Worm (Caenorhabditis elegans): ENCODE results near the gene C50E10.1.

The C50E10.1 gene

ce11 chrII:12339152-12339551, 36.9 kb upstream of the C50E10.1 start (continued):
- TF ChIP-seq aha-1 (tag; optimal IDR thresholded peaks at IDR 0.05) (no peak), tbx-2 (tag; optimal IDR thresholded peaks at IDR 0.05) (peak; percentile 75), hlh-4 (tag; optimal IDR thresholded peaks at IDR 0.05) (no peak), ztf-4 (tag; optimal IDR thresholded peaks at IDR 0.05) (no peak), lin-39 (tag; optimal IDR thresholded peaks at IDR 0.05) (peak; percentile 17), snu-23 (GFP tag; optimal IDR thresholded peaks at IDR 0.05) (peak; percentile 85), skn-1 (tag; optimal IDR thresholded peaks at IDR 0.05) (peak; percentile 79), fkh-10 (GFP tag; optimal IDR thresholded peaks at IDR 0.05) (peak; percentile 23), nhr-20 (tag; optimal IDR thresholded peaks at IDR 0.05) (peak; percentile 74), nhr-47 (tag; optimal IDR thresholded peaks at IDR 0.05) (peak; percentile 74), ceh-82 (tag; optimal IDR thresholded peaks at IDR 0.05) (peak; percentile 14 to 80 (median 47)), nhr-19 (GFP tag; conservative IDR thresholded peaks at IDR 0.05) (peak; percentile 62), C16A3.4 (tag; optimal IDR thresholded peaks at IDR 0.05) (peak; percentile 71), hlh-17 (GFP tag; optimal IDR thresholded peaks at IDR 0.05; ENCODE audit: borderline replicate concordance) (no peak), mdl-1 (tag; optimal IDR thresholded peaks at IDR 0.05) (peak in 1 of 2 experiments; percentile 76), nhr-76 (tag; optimal IDR thresholded peaks at IDR 0.05) (no peak), snpc-4 (tag; optimal IDR thresholded peaks at IDR 0.05) (peak; percentile 25), nhr-84 (tag; optimal IDR thresholded peaks at IDR 0.05) (no peak), sptf-1 (tag; optimal IDR thresholded peaks at IDR 0.05) (no peak), pag-3 (tag; optimal IDR thresholded peaks at IDR 0.05; ENCODE audit: borderline replicate concordance, insufficient read depth) (no peak), lin-13 (GFP tag; optimal IDR thresholded peaks at IDR 0.05) (peak; percentile 64), mab-9 (GFP tag; IDR thresholded peaks at IDR 0.05) (no peak), ces-1 (GFP tag; optimal IDR thresholded peaks at IDR 0.05) (no peak), ceh-63 (GFP tag; optimal IDR thresholded peaks at IDR 0.05) (no peak), efl-3 (GFP tag; optimal IDR thresholded peaks at IDR 0.05) (no peak), nhr-11 (tag; optimal IDR thresholded peaks at IDR 0.05) (no peak), C04F5.9 (tag; optimal IDR thresholded peaks at IDR 0.05) (peak; percentile 23), ceh-90 (tag; optimal IDR thresholded peaks at IDR 0.05) (no peak), egl-27 (tag; optimal IDR thresholded peaks at IDR 0.05) (no peak), dpl-1 (GFP tag; optimal IDR thresholded peaks at IDR 0.05) (peak; percentile 64 to 73 (median 68)), lin-15B (tag; optimal IDR thresholded peaks at IDR 0.05) (peak; percentile 12), ztf-11 (tag; optimal IDR thresholded peaks at IDR 0.05) (peak in 1 of 2 experiments; percentile 25), jun-1 (tag; optimal IDR thresholded peaks at IDR 0.05) (peak; percentile 30), vab-15 (tag; optimal IDR thresholded peaks at IDR 0.05) (no peak), fkh-4 (tag; optimal IDR thresholded peaks at IDR 0.05; ENCODE audit: borderline replicate concordance) (no peak), nhr-90 (tag; optimal IDR thresholded peaks at IDR 0.05; ENCODE audit: poor library complexity) (peak; percentile 65), grh-1 (GFP tag; IDR thresholded peaks at IDR 0.05) (no peak), ceh-8 (GFP tag; optimal IDR thresholded peaks at IDR 0.05) (no peak), blmp-1 (tag; optimal IDR thresholded peaks at IDR 0.05) (peak; percentile 77), unc-130 (tag; optimal IDR thresholded peaks at IDR 0.05) (peak; percentile 57), F16B12.6 (tag; optimal IDR thresholded peaks at IDR 0.05) (peak; percentile 43), nhr-28 (tag; optimal IDR thresholded peaks at IDR 0.05) (no peak), irx-1 (tag; optimal IDR thresholded peaks at IDR 0.05) (no peak), zip-4 (GFP tag; optimal IDR thresholded peaks at IDR 0.05) (no peak), xbp-1 (tag; optimal IDR thresholded peaks at IDR 0.05) (peak; percentile 73), ets-5 (GFP tag; IDR thresholded peaks at IDR 0.05) (no peak), aly-2 (tag; optimal IDR thresholded peaks at IDR 0.05) (no peak), sup-37 (GFP tag; optimal IDR thresholded peaks at IDR 0.05) (no peak), egl-13 (tag; optimal IDR thresholded peaks at IDR 0.05) (peak; percentile 20), elt-3 (tag; optimal IDR thresholded peaks at IDR 0.05) (peak in 2 of 6 experiments; percentile 22 to 27), lir-3 (tag; optimal IDR thresholded peaks at IDR 0.05; ENCODE audit: poor library complexity) (peak; percentile 7), Y116A8C.19 (tag; optimal IDR thresholded peaks at IDR 0.05; ENCODE audit: borderline replicate concordance) (no peak)

Measured in whole organism, L1 larva.